Worm (Caenorhabditis elegans) whole organism, L1 larva: ENCODE measurements around the gene F52D2.12.

Source experiments
- aly-2 ChIP-seq: fragments of 150-350 bp; optimal IDR thresholded peaks from 2 replicates; lab custom pipeline; 2014; ENCODE audit warnings: missing biosample characterization, missing genetic modification characterization
- ama-1 ChIP-seq: fragments of 150-350 bp; optimal IDR thresholded peaks from 2 replicates; lab custom pipeline; 2014
- lin-39 ChIP-seq: fragments of 150-350 bp; optimal IDR thresholded peaks from 2 replicates; lab custom pipeline; 2014; ENCODE audit warnings: missing biosample characterization, missing genetic modification reagents, missing genetic modification characterization
- tlp-1 ChIP-seq: fragments of 150-350 bp; optimal IDR thresholded peaks from 2 replicates; lab custom pipeline; 2014; ENCODE audit warnings: missing biosample characterization, missing genetic modification characterization
- unc-62 ChIP-seq: fragments of 150-350 bp; optimal IDR thresholded peaks from 2 replicates; lab custom pipeline; 2014; ENCODE audit warnings: missing biosample characterization, missing genetic modification reagents, missing genetic modification characterization

ce11 chrX:2021558-2021957 is 43.7 kb downstream of the F52D2.12 start:
- TF ChIP-seq unc-62 (GFP tag; lab: Kevin White, UChicago) = no peak
- no peak for TF ChIP-seq lin-39 (tag; lab: Kevin White, UChicago)
- TF ChIP-seq aly-2 (tag; lab: Kevin White, UChicago) = no peak
- no peak for TF ChIP-seq ama-1 (lab: Kevin White, UChicago)
- TF ChIP-seq tlp-1 (tag; lab: Kevin White, UChicago) = no peak
